Worm (Caenorhabditis elegans): Measurements from ENCODE around the gene dlat-1.
A peak's percentile ranks its signal among the peaks of the same experiment; 100 is the strongest.

Gene dlat-1

ce11 chrV:14457070-14457469, 10.0 kb upstream of the dlat-1 start, which contains the start of gene coh-3 (continued):
- TF ChIP-seq Y67H2A.10 (GFP tag; conservative IDR thresholded peaks at IDR 0.05) (0 out of 2 replicates have a peak, but pooled peaks have one; percentile 25), pha-4 (tag; optimal IDR thresholded peaks at IDR 0.05) (no peak), snpc-1.1 (tag; optimal IDR thresholded peaks at IDR 0.05; ENCODE audit: insufficient read depth) (peak; percentile 87), ekl-4 (GFP tag; IDR thresholded peaks at IDR 0.05) (peak; percentile 88), nfyb-1 (GFP tag; IDR thresholded peaks at IDR 0.05) (no peak), K11D2.4 (GFP tag; IDR thresholded peaks at IDR 0.05) (no peak), F55B11.4 (tag; optimal IDR thresholded peaks at IDR 0.05; ENCODE audit: borderline replicate concordance, insufficient read depth) (no peak), zim-3 (tag; optimal IDR thresholded peaks at IDR 0.05) (no peak)

DNA sequence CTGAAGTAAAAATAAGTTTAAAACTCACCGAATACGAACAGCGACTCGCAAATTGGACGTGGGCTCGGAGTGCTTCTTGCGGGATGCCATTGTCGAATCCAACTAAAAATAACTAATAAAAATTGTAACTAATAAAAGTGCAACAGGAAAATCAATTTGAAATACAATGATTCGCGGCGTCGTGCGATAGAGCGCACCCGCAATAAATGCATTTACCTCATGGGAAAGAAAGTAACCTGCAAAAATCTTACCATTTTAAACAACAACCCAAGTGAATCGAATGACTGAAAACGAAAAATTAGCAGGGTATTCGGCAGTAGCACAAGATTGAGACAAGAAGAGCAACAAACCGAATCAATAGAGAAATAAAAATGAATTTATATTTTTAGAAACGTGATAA, 9.5 kb upstream of the dlat-1 start, which contains the start of gene bmk-1:
Gene bmk-1 (minus strand): TSS at position 359 of the 400 bp plus-strand sequence.
- no peak for TF ChIP-seq egl-18 (GFP tag; IDR thresholded peaks at IDR 0.05)
- TF ChIP-seq madf-6 (GFP tag; IDR thresholded peaks at IDR 0.05), result 0 out of 2 replicates have a peak, but pooled peaks have one; percentile 32
- TF ChIP-seq aptf-2 (GFP tag; conservative IDR thresholded peaks at IDR 0.05), result 0 out of 2 replicates have a peak, but pooled peaks have one; percentile 36
- TF ChIP-seq efl-1 (GFP tag; optimal IDR thresholded peaks at IDR 0.05), result peak; percentile 21
- no peak for TF ChIP-seq C17E4.6 (GFP tag; IDR thresholded peaks at IDR 0.05)
- TF ChIP-seq mcd-1 (GFP tag; IDR thresholded peaks at IDR 0.05), result peak; percentile 6; the same call in 1 of the 2 replicates
- no peak for TF ChIP-seq F57C9.4 (tag; optimal IDR thresholded peaks at IDR 0.05)

ce11 chrV:14449397-14449796, 2.3 kb upstream of the dlat-1 start, which contains the start of gene F23B12.7:
TSS of gene F23B12.7 (plus strand) at chrV:14449697.
- no peak for TF ChIP-seq sptf-2 (GFP tag; optimal IDR thresholded peaks at IDR 0.05)
- no peak for TF ChIP-seq F55B11.4 (tag; optimal IDR thresholded peaks at IDR 0.05; ENCODE audit: borderline replicate concordance, insufficient read depth)
- TF ChIP-seq madf-10 (tag; optimal IDR thresholded peaks at IDR 0.05), result no peak
- TF ChIP-seq mcd-1 (GFP tag; IDR thresholded peaks at IDR 0.05), result no peak
- TF ChIP-seq nfya-1 (tag; optimal IDR thresholded peaks at IDR 0.05; ENCODE audit: borderline replicate concordance, insufficient read depth), result no peak
- TF ChIP-seq F39B2.1 (GFP tag; IDR thresholded peaks at IDR 0.05), result no peak
- TF ChIP-seq snpc-3.4 (tag; optimal IDR thresholded peaks at IDR 0.05), result no peak
- TF ChIP-seq madf-8 (GFP tag; conservative IDR thresholded peaks at IDR 0.05), result no peak
- no peak for TF ChIP-seq unc-62 (GFP tag; optimal IDR thresholded peaks at IDR 0.05)
- no peak for TF ChIP-seq rec-8 (tag; optimal IDR thresholded peaks at IDR 0.05)
- TF ChIP-seq let-526 (GFP tag; IDR thresholded peaks at IDR 0.05), result no peak
- TF ChIP-seq C06A6.2 (GFP tag; conservative IDR thresholded peaks at IDR 0.05), result no peak
- no peak for TF ChIP-seq Y53F4B.3 (GFP tag; IDR thresholded peaks at IDR 0.05)
- TF ChIP-seq dpff-1 (tag; optimal IDR thresholded peaks at IDR 0.05), result no peak
- TF ChIP-seq Y56A3A.18 (GFP tag; IDR thresholded peaks at IDR 0.05), result no peak
- TF ChIP-seq C17E4.6 (GFP tag; IDR thresholded peaks at IDR 0.05), result no peak
- TF ChIP-seq hlh-26 (GFP tag; conservative IDR thresholded peaks at IDR 0.05), result no peak

ce11 chrV:14448669-14449068, 1.6 kb upstream of the dlat-1 start:
- TF ChIP-seq egl-44 (GFP tag; IDR thresholded peaks at IDR 0.05) (no peak), ztf-26 (tag; optimal IDR thresholded peaks at IDR 0.05) (peak; percentile 25)

- no peak for TF ChIP-seq F39B2.1 (GFP tag; IDR thresholded peaks at IDR 0.05)
- TF ChIP-seq attf-5 (GFP tag; optimal IDR thresholded peaks at IDR 0.05), result no peak
- peak; percentile 56; the same call in 1 of the 2 replicates for TF ChIP-seq zfh-2 (GFP tag; conservative IDR thresholded peaks at IDR 0.05)
- no peak for TF ChIP-seq ceh-27 (GFP tag; optimal IDR thresholded peaks at IDR 0.05)
- no peak for TF ChIP-seq mes-4 (tag; optimal IDR thresholded peaks at IDR 0.05)
- no peak for TF ChIP-seq nhr-120 (GFP tag; IDR thresholded peaks at IDR 0.05)
- no peak for TF ChIP-seq K11D2.4 (GFP tag; IDR thresholded peaks at IDR 0.05)
- TF ChIP-seq ceh-58 (GFP tag; IDR thresholded peaks at IDR 0.05), result no peak
Measured at ce11 chrV:14446453-14446852, 637 bp downstream of the dlat-1 start.
